Fruit fly (Drosophila melanogaster): ENCODE measurements around the gene GCS1.

DNA sequence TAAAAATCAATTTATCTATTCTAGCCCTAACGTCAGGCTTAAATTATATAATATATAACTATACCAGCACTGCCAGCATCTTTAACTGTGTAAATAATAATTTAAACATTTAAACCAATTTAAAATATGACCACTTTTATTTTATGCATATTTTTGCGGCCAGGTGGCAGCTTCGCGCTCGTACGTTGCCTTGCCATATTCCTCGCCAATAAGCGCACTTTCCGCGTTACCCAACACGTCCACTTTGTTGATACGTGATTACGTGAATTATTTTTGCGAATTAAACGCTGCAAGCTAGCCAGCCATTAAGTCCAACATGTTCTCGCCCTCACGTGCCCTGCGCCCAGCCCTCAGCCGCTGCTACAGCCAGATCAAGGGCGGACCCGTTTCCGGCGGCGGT is 2.0 kb upstream of the GCS1 start, which contains the start of gene NdufV3:
- TF ChIP-seq psq (optimal IDR thresholded peaks at IDR 0.05) (no peak), pan (optimal IDR thresholded peaks at IDR 0.05) (no peak), CG8478 (optimal IDR thresholded peaks at IDR 0.05) (no peak), usp (GFP tag; optimal IDR thresholded peaks at IDR 0.05) (no peak)

Data from whole organism.